Worm (Caenorhabditis elegans): ENCODE data around the gene srh-133.

- TF ChIP-seq ceh-43 (GFP tag; optimal IDR thresholded peaks at IDR 0.05), result no peak
- no peak for TF ChIP-seq blmp-1 (tag; optimal IDR thresholded peaks at IDR 0.05)
- TF ChIP-seq elt-1 (tag; optimal IDR thresholded peaks at IDR 0.05; ENCODE audit: borderline replicate concordance, insufficient read depth), result no peak
- no peak for TF ChIP-seq unc-62 (GFP tag; optimal IDR thresholded peaks at IDR 0.05)
- peak; percentile 66 for TF ChIP-seq mep-1 (tag; optimal IDR thresholded peaks at IDR 0.05)
- TF ChIP-seq unc-39 (tag; optimal IDR thresholded peaks at IDR 0.05), result no peak
- TF ChIP-seq ztf-11 (tag; optimal IDR thresholded peaks at IDR 0.05), result no peak
- peak; percentile 96 for TF ChIP-seq lsy-2 (tag; optimal IDR thresholded peaks at IDR 0.05)
- TF ChIP-seq nhr-12 (tag; optimal IDR thresholded peaks at IDR 0.05), result no peak
- no peak for TF ChIP-seq sem-2 (GFP tag; optimal IDR thresholded peaks at IDR 0.05)
- no peak for TF ChIP-seq elt-3 (tag; optimal IDR thresholded peaks at IDR 0.05)
- no peak for TF ChIP-seq hlh-1 (tag; optimal IDR thresholded peaks at IDR 0.05)
- TF ChIP-seq snpc-4 (tag; optimal IDR thresholded peaks at IDR 0.05), result no peak
- no peak for TF ChIP-seq lin-13 (tag; optimal IDR thresholded peaks at IDR 0.05)
Observed at ce11 chrV:17981732-17982131, 32.3 kb downstream of the srh-133 start.

Measured in whole organism, mixed stage, embryonic.